Fruit fly (Drosophila melanogaster) S2 (cell line): ENCODE results near the gene Rpt3.

Source experiments
- CG8478 ChIP-seq: fragments of >200 bp; optimal IDR thresholded peaks from 2 replicates; lab custom pipeline; 2018
- CTCF ChIP-seq, 2 experiments: fragments of >200 bp; optimal IDR thresholded peaks; 2 replicates each; lab custom pipeline; 2018

- TF ChIP-seq CG8478 (lab: Kevin White, UChicago) (no peak), CTCF (optimal IDR thresholded peaks at IDR 0.05; lab: Kevin White, UChicago) (no peak)
These were observed 15.3 kb downstream of the Rpt3 start, which contains the start of gene ssp7 for dm6 chrX:11140163-11140562.
